Fruit fly (Drosophila melanogaster): ENCODE results near the gene Eip78C.

The Eip78C gene

DNA sequence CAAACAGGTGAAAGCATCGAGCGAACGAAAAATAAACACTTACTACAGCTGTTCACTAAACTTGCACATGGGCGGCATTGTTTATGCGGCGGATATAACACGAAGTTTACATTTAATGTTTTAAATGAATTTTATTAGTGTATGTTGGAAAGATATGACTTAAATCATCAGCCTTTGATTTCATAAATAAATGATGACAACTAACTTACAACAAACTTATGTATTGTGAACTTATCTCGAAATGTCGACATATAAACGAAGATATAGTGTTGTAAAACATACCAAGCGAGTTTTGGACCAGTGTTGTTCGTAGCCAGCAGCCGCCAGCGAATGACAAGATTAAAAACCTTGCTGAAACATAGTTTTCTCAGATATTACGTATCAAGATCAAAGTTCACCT, 78.0 kb downstream of the Eip78C start, which contains the start of the genes CG11309 and CG7632 (continued):
- TF ChIP-seq CG6654 (GFP tag; optimal IDR thresholded peaks at IDR 0.05): peak; percentile 94
- peak; percentile 98 for TF ChIP-seq HLH54F (GFP tag; optimal IDR thresholded peaks at IDR 0.05)
- peak; percentile 99 for TF ChIP-seq kah (GFP tag; optimal IDR thresholded peaks at IDR 0.05)
- TF ChIP-seq CG10209 (GFP tag; optimal IDR thresholded peaks at IDR 0.05): peak; percentile 99
- peak; percentile 99 for TF ChIP-seq CG9817 (tag; optimal IDR thresholded peaks at IDR 0.05)
- TF ChIP-seq CG15479 (GFP tag; optimal IDR thresholded peaks at IDR 0.05): peak; percentile 81
- TF ChIP-seq bcd (GFP tag; optimal IDR thresholded peaks at IDR 0.05): peak; percentile 99
- TF ChIP-seq TFAM (GFP tag; optimal IDR thresholded peaks at IDR 0.05): peak; percentile 96
- peak; percentile 98 for TF ChIP-seq Vsx1 (GFP tag; optimal IDR thresholded peaks at IDR 0.05)
- peak; percentile 98 for TF ChIP-seq CG10431 (GFP tag; optimal IDR thresholded peaks at IDR 0.05)
- peak; percentile 99 for TF ChIP-seq Drgx (GFP tag; IDR thresholded peaks at IDR 0.05)
- peak; percentile 100 for TF ChIP-seq gcm (GFP tag; optimal IDR thresholded peaks at IDR 0.05)
- peak; percentile 98 for TF ChIP-seq CG1647 (GFP tag; optimal IDR thresholded peaks at IDR 0.05)
- peak; percentile 100 for TF ChIP-seq CG12104 (GFP tag; optimal IDR thresholded peaks at IDR 0.05)
- peak; percentile 99 for TF ChIP-seq dmrt99B (tag; optimal IDR thresholded peaks at IDR 0.05)
- peak; percentile 98 for TF ChIP-seq CG3407 (GFP tag; optimal IDR thresholded peaks at IDR 0.05)
- TF ChIP-seq cg (GFP tag; optimal IDR thresholded peaks at IDR 0.05): peak; percentile 29
- TF ChIP-seq Fer1 (GFP tag; optimal IDR thresholded peaks at IDR 0.05): peak; percentile 100
- no peak for TF ChIP-seq vnd (GFP tag; IDR thresholded peaks at IDR 0.05; ENCODE audit: partially characterized antibody)
- peak; percentile 100 for TF ChIP-seq vvl (GFP tag; IDR thresholded peaks at IDR 0.05)
- TF ChIP-seq emc (GFP tag; optimal IDR thresholded peaks at IDR 0.05): peak; percentile 96
- peak; percentile 98 for TF ChIP-seq CG11504 (tag; optimal IDR thresholded peaks at IDR 0.05)
- TF ChIP-seq ato (GFP tag; IDR thresholded peaks at IDR 0.05; ENCODE audit: partially characterized antibody): no peak
- TF ChIP-seq sc (optimal IDR thresholded peaks at IDR 0.05): no peak
- peak; percentile 99 for TF ChIP-seq sc (GFP tag; optimal IDR thresholded peaks at IDR 0.05)
- TF ChIP-seq CG14014 (GFP tag; IDR thresholded peaks at IDR 0.05): peak; percentile 98
- TF ChIP-seq kay (GFP tag; optimal IDR thresholded peaks at IDR 0.05): peak; percentile 97
- peak; percentile 99 for TF ChIP-seq lilli (GFP tag; optimal IDR thresholded peaks at IDR 0.05)
- TF ChIP-seq schlank (tag; optimal IDR thresholded peaks at IDR 0.05): peak; percentile 99
- no peak; the same call in 2 of the 3 replicates for TF ChIP-seq Opbp (GFP tag; IDR thresholded peaks at IDR 0.05; ENCODE audit: partially characterized antibody)
- TF ChIP-seq CG17385 (GFP tag; optimal IDR thresholded peaks at IDR 0.05): peak; percentile 99
- peak; percentile 99 for TF ChIP-seq org-1 (GFP tag; optimal IDR thresholded peaks at IDR 0.05)
- no peak for TF ChIP-seq hth (optimal IDR thresholded peaks at IDR 0.05)
- peak; percentile 100 for TF ChIP-seq CG8924 (tag; optimal IDR thresholded peaks at IDR 0.05)
- peak; percentile 97 for TF ChIP-seq Hr3 (GFP tag; optimal IDR thresholded peaks at IDR 0.05)
- TF ChIP-seq CG1603 (tag; optimal IDR thresholded peaks at IDR 0.05): peak; percentile 99
- peak; percentile 89 for TF ChIP-seq klu (GFP tag; IDR thresholded peaks at IDR 0.05)
- peak; percentile 98 for TF ChIP-seq pb (GFP tag; optimal IDR thresholded peaks at IDR 0.05)
- peak; percentile 100 for TF ChIP-seq CG4820 (GFP tag; optimal IDR thresholded peaks at IDR 0.05)
- peak; percentile 99 for TF ChIP-seq CG12744 (GFP tag; optimal IDR thresholded peaks at IDR 0.05)
- TF ChIP-seq CG15601 (tag; optimal IDR thresholded peaks at IDR 0.05): peak; percentile 99
- TF ChIP-seq CG7963 (GFP tag; IDR thresholded peaks at IDR 0.05; ENCODE audit: partially characterized antibody): no peak
- peak; percentile 97 for TF ChIP-seq toy (GFP tag; IDR thresholded peaks at IDR 0.05)
- peak; percentile 99 for TF ChIP-seq CG6683 (GFP tag; optimal IDR thresholded peaks at IDR 0.05)
- TF ChIP-seq CG7786 (GFP tag; optimal IDR thresholded peaks at IDR 0.05): peak; percentile 98
- TF ChIP-seq CG6765 (GFP tag; optimal IDR thresholded peaks at IDR 0.05): peak; percentile 99
- peak; percentile 33; the same call in 1 of the 2 replicates for TF ChIP-seq amos (GFP tag; IDR thresholded peaks at IDR 0.05; ENCODE audit: partially characterized antibody)
- peak; percentile 97 for TF ChIP-seq ase (GFP tag; IDR thresholded peaks at IDR 0.05)
- peak; percentile 75; the same call in 2 of the 3 replicates for TF ChIP-seq jigr1 (GFP tag; IDR thresholded peaks at IDR 0.05)
- TF ChIP-seq zen2 (GFP tag; IDR thresholded peaks at IDR 0.05; ENCODE audit: partially characterized antibody): no peak

All from whole organism, embryonic.